Worm (Caenorhabditis elegans): ENCODE data around the gene Y105C5B.8.

The Y105C5B.8 gene

ce11 chrIV:15926746-15927145, at the start of gene Y105C5B.8:
Gene Y105C5B.8 (minus strand): TSS chrIV:15926846.
- TF ChIP-seq ces-1 (GFP tag; optimal IDR thresholded peaks at IDR 0.05) (no peak), blmp-1 (tag; optimal IDR thresholded peaks at IDR 0.05) (no peak), aha-1 (tag; optimal IDR thresholded peaks at IDR 0.05) (no peak), ceh-63 (GFP tag; optimal IDR thresholded peaks at IDR 0.05) (no peak), dpl-1 (GFP tag; optimal IDR thresholded peaks at IDR 0.05) (no peak), ceh-88 (GFP tag; IDR thresholded peaks at IDR 0.05) (no peak), tbx-2 (tag; optimal IDR thresholded peaks at IDR 0.05) (no peak), C04F5.9 (tag; optimal IDR thresholded peaks at IDR 0.05) (no peak), unc-30 (tag; optimal IDR thresholded peaks at IDR 0.05) (no peak), efl-3 (GFP tag; optimal IDR thresholded peaks at IDR 0.05) (no peak), hlh-4 (tag; optimal IDR thresholded peaks at IDR 0.05) (no peak), elt-3 (tag; optimal IDR thresholded peaks at IDR 0.05) (no peak)

DNA sequence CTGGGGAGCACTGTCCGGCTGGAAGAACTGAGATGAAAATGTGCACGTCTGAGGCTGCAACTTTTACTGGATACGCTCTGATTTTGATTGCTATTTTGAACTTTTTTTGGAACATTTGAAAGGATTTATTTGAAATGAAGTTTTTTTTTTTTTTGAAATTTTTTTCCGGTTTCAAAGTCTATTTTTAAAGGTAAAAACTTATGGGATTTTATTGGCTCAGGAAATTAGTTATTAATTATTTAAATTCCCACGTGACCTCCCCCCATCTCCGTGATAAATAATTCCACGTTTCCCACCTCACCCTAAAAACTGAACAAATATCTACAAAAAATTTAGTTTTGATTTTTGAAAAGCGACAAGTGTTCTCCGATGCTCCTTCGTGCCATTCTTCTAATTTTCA, 37.7 kb upstream of the Y105C5B.8 start, which contains the start of gene Y105C5B.18:
Gene Y105C5B.18, plus strand, starts transcription at position 301 of the 400 bp plus-strand sequence.
- TF ChIP-seq jun-1 (tag; optimal IDR thresholded peaks at IDR 0.05) = no peak
- TF ChIP-seq unc-98 (GFP tag; IDR thresholded peaks at IDR 0.05) = no peak
- no peak for TF ChIP-seq nhr-71 (tag; optimal IDR thresholded peaks at IDR 0.05)
- TF ChIP-seq nhr-47 (tag; optimal IDR thresholded peaks at IDR 0.05) = no peak
- TF ChIP-seq mef-2 (tag; optimal IDR thresholded peaks at IDR 0.05) = no peak
- TF ChIP-seq pag-3 (tag; optimal IDR thresholded peaks at IDR 0.05; ENCODE audit: borderline replicate concordance, insufficient read depth) = no peak
- TF ChIP-seq zag-1 (tag; optimal IDR thresholded peaks at IDR 0.05) = no peak

ce11 chrIV:15962801-15963200, 36.2 kb upstream of the Y105C5B.8 start, which contains the start of gene Y105C5B.17:
Gene Y105C5B.17 (plus strand): TSS chrIV:15963101.
- no peak for TF ChIP-seq isw-1 (GFP tag; IDR thresholded peaks at IDR 0.05)
- TF ChIP-seq ets-5 (GFP tag; IDR thresholded peaks at IDR 0.05) = no peak
- no peak for TF ChIP-seq egl-13 (tag; optimal IDR thresholded peaks at IDR 0.05)
- TF ChIP-seq sup-37 (GFP tag; optimal IDR thresholded peaks at IDR 0.05) = no peak
- no peak for TF ChIP-seq ceh-63 (GFP tag; optimal IDR thresholded peaks at IDR 0.05)
- no peak for TF ChIP-seq hlh-17 (GFP tag; optimal IDR thresholded peaks at IDR 0.05; ENCODE audit: borderline replicate concordance)
- no peak for TF ChIP-seq nhr-20 (tag; optimal IDR thresholded peaks at IDR 0.05)
- TF ChIP-seq sptf-1 (tag; optimal IDR thresholded peaks at IDR 0.05) = no peak
- TF ChIP-seq nhr-11 (tag; optimal IDR thresholded peaks at IDR 0.05) = no peak
- no peak for TF ChIP-seq lir-3 (tag; optimal IDR thresholded peaks at IDR 0.05; ENCODE audit: poor library complexity)
- TF ChIP-seq unc-98 (GFP tag; IDR thresholded peaks at IDR 0.05) = no peak
- no peak for TF ChIP-seq aly-2 (tag; optimal IDR thresholded peaks at IDR 0.05)
- no peak for TF ChIP-seq mep-1 (tag; optimal IDR thresholded peaks at IDR 0.05)
- no peak for TF ChIP-seq ztf-11 (tag; optimal IDR thresholded peaks at IDR 0.05)
- no peak for TF ChIP-seq ces-1 (GFP tag; optimal IDR thresholded peaks at IDR 0.05)
- TF ChIP-seq fkh-8 (tag; optimal IDR thresholded peaks at IDR 0.05) = no peak

- TF ChIP-seq ceh-88 (GFP tag; IDR thresholded peaks at IDR 0.05) (no peak), mef-2 (tag; optimal IDR thresholded peaks at IDR 0.05) (no peak), lin-14 (GFP tag; optimal IDR thresholded peaks at IDR 0.05) (no peak), snu-23 (GFP tag; optimal IDR thresholded peaks at IDR 0.05) (no peak), nhr-237 (tag; optimal IDR thresholded peaks at IDR 0.05) (no peak), aha-1 (tag; optimal IDR thresholded peaks at IDR 0.05) (no peak), lin-15B (tag; optimal IDR thresholded peaks at IDR 0.05) (no peak), ceh-8 (GFP tag; optimal IDR thresholded peaks at IDR 0.05) (no peak), lsy-2 (tag; optimal IDR thresholded peaks at IDR 0.05) (no peak), ztf-4 (tag; optimal IDR thresholded peaks at IDR 0.05) (no peak), fkh-10 (GFP tag; optimal IDR thresholded peaks at IDR 0.05) (no peak), vab-15 (tag; optimal IDR thresholded peaks at IDR 0.05) (no peak), rnt-1 (tag; optimal IDR thresholded peaks at IDR 0.05) (no peak), tbx-2 (tag; optimal IDR thresholded peaks at IDR 0.05) (no peak), snpc-4 (tag; optimal IDR thresholded peaks at IDR 0.05) (no peak), ceh-90 (tag; optimal IDR thresholded peaks at IDR 0.05) (no peak), fkh-4 (tag; optimal IDR thresholded peaks at IDR 0.05; ENCODE audit: borderline replicate concordance) (no peak)
Measured at ce11 chrIV:15962219-15962762, 35.6 kb upstream of the Y105C5B.8 start, which contains the start of gene lgc-19. Gene lgc-19 (minus strand): TSS chrIV:15962712.

All from whole organism, L1 larva.